Worm (Caenorhabditis elegans) whole organism, late embryonic: ENCODE results near the gene srbc-60.

ENCODE experiments used
- sox-4 ChIP-seq: sonication (generic microtip); optimal IDR thresholded peaks from 2 replicates; lab custom pipeline; 2017; ENCODE audit warnings: mild to moderate bottlenecking, missing genetic modification characterization, inconsistent platforms, missing compliant biosample characterization
- tbx-2 ChIP-seq: sonication (generic microtip); optimal IDR thresholded peaks from 2 replicates; lab custom pipeline; 2016; ENCODE audit warnings: missing genetic modification characterization, missing compliant biosample characterization

DNA sequence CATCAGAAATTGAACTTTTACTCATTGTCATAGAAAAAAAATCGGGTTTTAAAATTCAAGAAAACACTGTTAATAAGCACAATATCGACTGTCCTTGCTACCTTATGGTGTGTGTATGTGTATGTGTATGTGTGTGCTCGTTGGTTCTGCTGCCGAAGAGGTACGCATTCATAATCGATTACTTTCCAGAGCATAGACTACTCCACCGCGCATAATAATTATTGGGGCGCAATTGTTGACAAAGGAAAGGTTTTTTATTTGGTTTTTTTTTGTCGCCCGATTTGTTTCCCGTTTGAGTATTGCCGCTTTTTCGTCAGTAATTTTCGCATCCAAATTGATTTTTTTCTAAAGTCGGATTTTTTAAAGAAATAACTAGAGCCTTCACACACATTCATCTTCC is 18.9 kb upstream of the srbc-60 start, which contains the start of gene C05E4.15:
- TF ChIP-seq tbx-2 (tag; lab: Kevin White, UChicago) (no peak), sox-4 (tag; lab: Kevin White, UChicago) (no peak)
